Worm (Caenorhabditis elegans): ENCODE results near the gene ttr-51.

The ttr-51 gene

DNA sequence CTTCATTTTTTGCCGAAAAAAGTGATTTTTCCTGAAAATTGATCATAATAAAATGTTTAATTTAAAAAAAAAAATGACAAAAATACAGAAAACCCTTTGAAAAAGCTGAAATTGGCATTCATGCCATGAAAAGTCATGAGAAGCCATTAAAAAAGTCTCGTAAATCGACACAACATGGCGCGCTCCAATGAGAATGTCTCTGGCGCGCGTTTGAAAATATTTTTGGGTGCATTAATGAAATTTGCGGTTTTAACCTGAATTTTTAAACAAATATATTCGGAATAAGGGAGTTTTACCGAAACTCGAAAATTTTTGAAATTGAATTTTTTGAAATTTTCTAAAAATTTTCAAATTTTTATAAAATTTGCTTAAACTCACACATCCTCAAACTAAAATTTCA lies 4.3 kb downstream of the ttr-51 start:
- TF ChIP-seq hnd-1 (tag; optimal IDR thresholded peaks at IDR 0.05) (no peak), scrt-1 (GFP tag; IDR thresholded peaks at IDR 0.05) (no peak), tbx-37 (GFP tag; conservative IDR thresholded peaks at IDR 0.05) (no peak), B0310.2 (tag; optimal IDR thresholded peaks at IDR 0.05) (no peak), ceh-36 (tag; optimal IDR thresholded peaks at IDR 0.05) (no peak), hmbx-1 (tag; optimal IDR thresholded peaks at IDR 0.05) (no peak), hmg-4 (GFP tag; optimal IDR thresholded peaks at IDR 0.05) (no peak), ceh-13 (GFP tag; optimal IDR thresholded peaks at IDR 0.05) (no peak), pes-1 (GFP tag; IDR thresholded peaks at IDR 0.05) (no peak), sea-1 (GFP tag; conservative IDR thresholded peaks at IDR 0.05) (no peak), flt-1 (GFP tag; IDR thresholded peaks at IDR 0.05) (no peak), tbx-11 (GFP tag; IDR thresholded peaks at IDR 0.05) (no peak), aly-1 (tag; optimal IDR thresholded peaks at IDR 0.05) (no peak), ets-7 (tag; optimal IDR thresholded peaks at IDR 0.05) (no peak), tra-4 (tag; optimal IDR thresholded peaks at IDR 0.05) (no peak), F13C5.2 (tag; optimal IDR thresholded peaks at IDR 0.05) (no peak), ama-1 (optimal IDR thresholded peaks at IDR 0.05) (no peak)

DNA sequence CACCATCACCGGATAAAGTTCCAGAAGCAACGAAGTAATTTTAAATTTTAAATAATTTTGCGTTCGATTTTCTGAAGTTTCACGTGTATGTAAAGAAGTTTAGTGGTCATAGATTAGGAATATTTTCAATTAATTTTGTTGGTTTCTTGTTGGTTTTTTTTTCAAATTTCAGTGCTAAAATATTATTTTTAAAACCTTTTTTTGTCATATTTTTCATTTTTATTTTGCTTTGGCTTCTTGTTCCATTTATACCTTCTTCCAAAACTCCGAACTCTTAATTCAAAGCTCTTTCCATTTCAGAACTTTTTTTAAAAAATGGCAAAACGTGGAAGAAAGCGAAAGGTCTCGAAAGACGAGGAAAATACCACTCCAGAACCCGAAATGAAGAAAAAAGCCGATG lies 5.2 kb downstream of the ttr-51 start, which contains the start of gene JC8.7:
TSS of gene JC8.7 (plus strand) at position 301 of the 400 bp plus-strand sequence.
- TF ChIP-seq ceh-36 (tag; optimal IDR thresholded peaks at IDR 0.05): no peak
- no peak for TF ChIP-seq hmg-4 (GFP tag; optimal IDR thresholded peaks at IDR 0.05)
- no peak for TF ChIP-seq ama-1 (optimal IDR thresholded peaks at IDR 0.05)
- no peak for TF ChIP-seq flt-1 (GFP tag; IDR thresholded peaks at IDR 0.05)
- no peak for TF ChIP-seq tra-4 (tag; optimal IDR thresholded peaks at IDR 0.05)
- TF ChIP-seq hnd-1 (tag; optimal IDR thresholded peaks at IDR 0.05): no peak
- no peak for TF ChIP-seq ets-7 (tag; optimal IDR thresholded peaks at IDR 0.05)
- no peak for TF ChIP-seq scrt-1 (GFP tag; IDR thresholded peaks at IDR 0.05)
- no peak for TF ChIP-seq B0310.2 (tag; optimal IDR thresholded peaks at IDR 0.05)
- TF ChIP-seq tbx-37 (GFP tag; conservative IDR thresholded peaks at IDR 0.05): no peak
- TF ChIP-seq ceh-13 (GFP tag; optimal IDR thresholded peaks at IDR 0.05): no peak
- no peak for TF ChIP-seq pes-1 (GFP tag; IDR thresholded peaks at IDR 0.05)
- no peak for TF ChIP-seq F13C5.2 (tag; optimal IDR thresholded peaks at IDR 0.05)
- no peak for TF ChIP-seq tbx-11 (GFP tag; IDR thresholded peaks at IDR 0.05)
- no peak for TF ChIP-seq aly-1 (tag; optimal IDR thresholded peaks at IDR 0.05)
- no peak for TF ChIP-seq sea-1 (GFP tag; conservative IDR thresholded peaks at IDR 0.05)
- no peak for TF ChIP-seq hmbx-1 (tag; optimal IDR thresholded peaks at IDR 0.05)

- TF ChIP-seq F13C5.2 (tag; optimal IDR thresholded peaks at IDR 0.05): no peak
- TF ChIP-seq scrt-1 (GFP tag; IDR thresholded peaks at IDR 0.05): 0 out of 2 replicates have a peak, but pooled peaks have one; percentile 7
- TF ChIP-seq tra-4 (tag; optimal IDR thresholded peaks at IDR 0.05): no peak
- TF ChIP-seq ceh-36 (tag; optimal IDR thresholded peaks at IDR 0.05): no peak
- no peak for TF ChIP-seq B0310.2 (tag; optimal IDR thresholded peaks at IDR 0.05)
Observed at ce11 chrIV:13244024-13244423, 8.1 kb downstream of the ttr-51 start, which contains the start of gene cox-11. cox-11 (plus strand) TSS chrIV:13244324.

ce11 chrIV:13243375-13243774 lies 8.7 kb downstream of the ttr-51 start, which contains the start of gene JC8.4:
JC8.4 (plus strand) TSS chrIV:13243675.
- no peak for TF ChIP-seq ets-7 (tag; optimal IDR thresholded peaks at IDR 0.05)
- TF ChIP-seq hmbx-1 (tag; optimal IDR thresholded peaks at IDR 0.05): no peak
- TF ChIP-seq flt-1 (GFP tag; IDR thresholded peaks at IDR 0.05): no peak
- TF ChIP-seq aly-1 (tag; optimal IDR thresholded peaks at IDR 0.05): no peak
- TF ChIP-seq tbx-11 (GFP tag; IDR thresholded peaks at IDR 0.05): no peak
- no peak for TF ChIP-seq ama-1 (optimal IDR thresholded peaks at IDR 0.05)
- no peak for TF ChIP-seq ceh-13 (GFP tag; optimal IDR thresholded peaks at IDR 0.05)
- TF ChIP-seq scrt-1 (GFP tag; IDR thresholded peaks at IDR 0.05): no peak
- TF ChIP-seq pes-1 (GFP tag; IDR thresholded peaks at IDR 0.05): no peak
- no peak for TF ChIP-seq hnd-1 (tag; optimal IDR thresholded peaks at IDR 0.05)
- no peak for TF ChIP-seq tra-4 (tag; optimal IDR thresholded peaks at IDR 0.05)
- no peak for TF ChIP-seq B0310.2 (tag; optimal IDR thresholded peaks at IDR 0.05)
- TF ChIP-seq F13C5.2 (tag; optimal IDR thresholded peaks at IDR 0.05): no peak
- no peak for TF ChIP-seq ceh-36 (tag; optimal IDR thresholded peaks at IDR 0.05)

DNA sequence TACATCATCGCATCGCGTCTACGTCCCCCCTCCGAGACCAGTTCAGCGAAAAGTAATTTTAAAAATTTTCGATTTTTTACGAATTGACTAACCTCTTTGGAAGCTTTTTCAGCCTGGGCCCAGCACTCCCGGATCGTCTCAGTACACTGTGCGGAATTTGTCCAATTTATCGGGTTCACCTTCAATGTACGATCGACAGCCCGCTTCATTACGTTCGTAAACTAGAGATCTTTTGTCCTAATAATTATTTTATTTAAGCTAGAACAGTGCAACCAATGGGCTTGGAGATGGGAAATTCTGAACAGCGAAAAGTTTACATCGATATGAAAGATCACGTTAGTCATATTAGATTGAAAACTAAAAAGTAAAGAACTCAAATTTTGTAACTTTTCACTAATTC lies 10.8 kb downstream of the ttr-51 start:
- TF ChIP-seq flt-1 (GFP tag; IDR thresholded peaks at IDR 0.05) (no peak), B0310.2 (tag; optimal IDR thresholded peaks at IDR 0.05) (no peak), scrt-1 (GFP tag; IDR thresholded peaks at IDR 0.05) (no peak), sea-1 (GFP tag; conservative IDR thresholded peaks at IDR 0.05) (no peak), hnd-1 (tag; optimal IDR thresholded peaks at IDR 0.05) (no peak), aly-1 (tag; optimal IDR thresholded peaks at IDR 0.05) (no peak), F13C5.2 (tag; optimal IDR thresholded peaks at IDR 0.05) (no peak)

DNA sequence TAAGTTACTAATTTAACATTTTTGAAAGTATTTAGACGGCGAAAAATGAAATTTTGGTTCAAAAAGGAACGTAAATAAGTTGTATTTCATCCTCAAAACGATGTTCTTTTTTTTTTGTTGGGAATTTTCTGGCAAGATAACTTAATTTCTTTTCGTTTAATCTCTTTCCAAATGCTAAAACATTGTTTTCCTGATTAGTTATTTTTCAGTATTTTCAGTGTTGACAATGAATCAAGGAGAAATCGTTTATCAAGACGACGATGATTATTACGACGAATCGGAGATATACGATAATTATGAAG lies 11.3 kb downstream of the ttr-51 start, which contains the start of gene lin-54:
TSS of gene lin-54 (plus strand) at position 203 of the 302 bp plus-strand sequence.
- TF ChIP-seq ets-7 (tag; optimal IDR thresholded peaks at IDR 0.05): no peak
- no peak for TF ChIP-seq pes-1 (GFP tag; IDR thresholded peaks at IDR 0.05)
- TF ChIP-seq hmg-4 (GFP tag; optimal IDR thresholded peaks at IDR 0.05): no peak
- no peak for TF ChIP-seq hmbx-1 (tag; optimal IDR thresholded peaks at IDR 0.05)
- no peak for TF ChIP-seq ceh-36 (tag; optimal IDR thresholded peaks at IDR 0.05)
- no peak for TF ChIP-seq sea-1 (GFP tag; conservative IDR thresholded peaks at IDR 0.05)

DNA sequence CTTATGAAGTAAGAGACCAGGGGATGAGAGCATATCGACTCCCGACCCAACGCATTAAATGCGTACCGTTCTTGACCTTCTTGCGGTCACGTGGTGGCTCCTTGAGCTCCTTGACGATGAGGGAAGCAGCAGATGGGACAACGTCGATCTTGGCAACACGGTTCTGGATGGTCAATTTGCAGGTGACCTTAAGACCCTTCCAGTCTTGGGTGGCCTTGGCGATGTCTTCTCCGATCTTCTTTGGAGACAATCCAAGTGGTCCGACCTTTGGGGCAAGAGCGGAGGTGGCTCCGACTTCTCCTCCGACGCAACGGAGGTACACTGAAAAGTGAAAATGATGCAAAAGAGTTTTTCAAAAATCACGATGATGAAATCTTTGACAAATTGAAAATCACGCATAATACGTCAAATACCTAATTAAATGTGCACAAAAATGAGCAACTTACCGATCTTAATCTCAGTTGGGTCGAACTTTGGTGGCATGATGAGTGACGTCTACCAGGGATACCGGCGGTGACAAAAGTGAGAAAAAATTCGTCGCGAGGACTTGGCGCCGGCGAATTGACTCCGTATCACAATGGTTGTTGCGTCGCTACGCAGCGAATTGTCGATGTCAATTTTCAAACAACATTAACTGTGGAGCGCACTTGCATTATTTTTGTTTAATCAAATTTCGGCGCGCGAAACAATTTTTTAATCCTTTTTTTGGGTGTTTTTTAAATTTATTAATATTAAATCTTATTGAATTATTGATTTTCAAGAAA lies 11.9 kb downstream of the ttr-51 start, which contains the start of gene rpl-12:
TSS of gene rpl-12 (minus strand) at position 574 of the 764 bp plus-strand sequence.
- TF ChIP-seq hmg-4 (GFP tag; optimal IDR thresholded peaks at IDR 0.05) (peak; percentile 72), tbx-37 (GFP tag; conservative IDR thresholded peaks at IDR 0.05) (peak; percentile 27; the same call in 1 of the 2 replicates), aly-1 (tag; optimal IDR thresholded peaks at IDR 0.05) (no peak), ceh-13 (GFP tag; optimal IDR thresholded peaks at IDR 0.05) (no peak), ceh-36 (tag; optimal IDR thresholded peaks at IDR 0.05) (peak; percentile 37), B0310.2 (tag; optimal IDR thresholded peaks at IDR 0.05) (no peak), flt-1 (GFP tag; IDR thresholded peaks at IDR 0.05) (peak; percentile 44; the same call in 1 of the 2 replicates), F13C5.2 (tag; optimal IDR thresholded peaks at IDR 0.05) (peak; percentile 92), ama-1 (optimal IDR thresholded peaks at IDR 0.05) (no peak), scrt-1 (GFP tag; IDR thresholded peaks at IDR 0.05) (no peak), pes-1 (GFP tag; IDR thresholded peaks at IDR 0.05) (peak; percentile 65), ets-7 (tag; optimal IDR thresholded peaks at IDR 0.05) (no peak), tra-4 (tag; optimal IDR thresholded peaks at IDR 0.05) (no peak), hnd-1 (tag; optimal IDR thresholded peaks at IDR 0.05) (no peak), sea-1 (GFP tag; conservative IDR thresholded peaks at IDR 0.05) (peak; percentile 61; the same call in 1 of the 2 replicates), hmbx-1 (tag; optimal IDR thresholded peaks at IDR 0.05) (no peak), tbx-11 (GFP tag; IDR thresholded peaks at IDR 0.05) (peak; percentile 47; the same call in 1 of the 2 replicates)
